Worm (Caenorhabditis elegans): ENCODE results near the gene pes-8.

ce11 chrX:9248083-9248805 is 3.3 kb upstream of the pes-8 start:
- TF ChIP-seq jun-1 (tag; optimal IDR thresholded peaks at IDR 0.05) (no peak), zfp-2 (tag; optimal IDR thresholded peaks at IDR 0.05) (no peak), F26F4.8 (GFP tag; conservative IDR thresholded peaks at IDR 0.05) (no peak), dpl-1 (GFP tag; optimal IDR thresholded peaks at IDR 0.05) (no peak), fos-1 (tag; optimal IDR thresholded peaks at IDR 0.05) (no peak)
